Fruit fly (Drosophila melanogaster) whole organism, embryonic: ENCODE data around the gene CG43915.
A peak's percentile ranks its signal among the peaks of the same experiment; 100 is the strongest.

Experiments
- Asciz ChIP-seq: fragments of 200-800 bp; sonication (Bioruptor generic); optimal IDR thresholded peaks from 2 replicates; lab custom pipeline; 2017; ENCODE audit warnings: missing biosample characterization, mild to moderate bottlenecking, missing genetic modification characterization, missing genetic modification reagents
- Atf6 ChIP-seq: fragments of 200-800 bp; sonication (Bioruptor generic); IDR thresholded peaks from 2 replicates; pipeline ENCODE4 v1.3.6; 2022; ENCODE audit warnings: missing biosample characterization, missing genetic modification characterization
- CG10959 ChIP-seq: fragments of 200-800 bp; sonication (Bioruptor generic); IDR thresholded peaks from 2 replicates; pipeline ENCODE4 v1.3.6; 2022; ENCODE audit warnings: missing biosample characterization, missing genetic modification characterization
- CG11093 ChIP-seq: fragments of 200-800 bp; sonication (Bioruptor generic); IDR thresholded peaks from 3 replicates; pipeline ENCODE4 v1.3.6; 2022; ENCODE audit warnings: missing biosample characterization, missing genetic modification characterization
- CG11247 ChIP-seq: fragments of 200-800 bp; sonication (Bioruptor generic); IDR thresholded peaks from 2 replicates; pipeline ENCODE4 v1.3.6; 2022; ENCODE audit warnings: missing biosample characterization, missing genetic modification characterization
- CG11456 ChIP-seq: fragments of 200-800 bp; sonication (Bioruptor generic); IDR thresholded peaks from 3 replicates; pipeline ENCODE4 v1.3.6; 2022; ENCODE audit warnings: missing biosample characterization, missing genetic modification characterization
- CG13424 ChIP-seq: fragments of 200-800 bp; sonication (Bioruptor generic); optimal IDR thresholded peaks from 2 replicates; lab custom pipeline; 2019; ENCODE audit warnings: missing biosample characterization, mild to moderate bottlenecking, missing genetic modification characterization, moderate library complexity
- CG15601 ChIP-seq: fragments of 200-800 bp; sonication (Bioruptor generic); optimal IDR thresholded peaks from 3 replicates; lab custom pipeline; 2019; ENCODE audit warnings: missing biosample characterization, mild to moderate bottlenecking, missing genetic modification characterization, moderate library complexity
- CG1603 ChIP-seq: fragments of 200-800 bp; sonication (Bioruptor generic); optimal IDR thresholded peaks from 2 replicates; lab custom pipeline; 2019; ENCODE audit warnings: missing biosample characterization, mild to moderate bottlenecking, missing genetic modification characterization, moderate library complexity
- CG17359 ChIP-seq: fragments of 200-800 bp; sonication (Bioruptor generic); optimal IDR thresholded peaks from 3 replicates; lab custom pipeline; 2018; ENCODE audit warnings: missing biosample characterization, mild to moderate bottlenecking, missing genetic modification characterization, moderate library complexity
- CG17802 ChIP-seq: fragments of 200-800 bp; sonication (Bioruptor generic); optimal IDR thresholded peaks from 2 replicates; lab custom pipeline; 2018; ENCODE audit warnings: missing biosample characterization, mild to moderate bottlenecking, missing genetic modification characterization, moderate library complexity
- CG17829 ChIP-seq: fragments of 200-800 bp; optimal IDR thresholded peaks from 2 replicates; lab custom pipeline; 2019; ENCODE audit warnings: missing biosample characterization, mild to moderate bottlenecking, missing genetic modification characterization, moderate library complexity
- CG18262 ChIP-seq: fragments of 200-800 bp; optimal IDR thresholded peaks from 3 replicates; lab custom pipeline; 2019; ENCODE audit warnings: missing biosample characterization, mild to moderate bottlenecking, missing genetic modification characterization, moderate library complexity
- CG18599 ChIP-seq: fragments of 200-800 bp; sonication (Bioruptor generic); optimal IDR thresholded peaks from 3 replicates; lab custom pipeline; 2017; ENCODE audit warnings: missing biosample characterization, missing genetic modification characterization, mild to moderate bottlenecking, moderate library complexity, missing genetic modification reagents
- CG30403 ChIP-seq: fragments of 200-800 bp; sonication (Bioruptor generic); optimal IDR thresholded peaks from 3 replicates; lab custom pipeline; 2016; ENCODE audit warnings: missing biosample characterization, missing genetic modification characterization
- CG33557 ChIP-seq: fragments of 200-800 bp; sonication (Bioruptor generic); optimal IDR thresholded peaks from 2 replicates; lab custom pipeline; 2019; ENCODE audit warnings: missing biosample characterization, mild to moderate bottlenecking, missing genetic modification characterization, moderate library complexity
- CG4707 ChIP-seq: fragments of 200-800 bp; sonication (Bioruptor generic); optimal IDR thresholded peaks from 2 replicates; lab custom pipeline; 2018; ENCODE audit warnings: missing biosample characterization, mild to moderate bottlenecking, missing genetic modification characterization, moderate library complexity
- CG4854 ChIP-seq: fragments of 200-800 bp; sonication (Bioruptor generic); optimal IDR thresholded peaks from 2 replicates; lab custom pipeline; 2016; ENCODE audit warnings: missing biosample characterization, missing genetic modification characterization, inconsistent platforms
- CG7786 ChIP-seq: fragments of 200-800 bp; sonication (Bioruptor generic); optimal IDR thresholded peaks from 2 replicates; lab custom pipeline; 2016; ENCODE audit warnings: missing biosample characterization, missing genetic modification characterization
- CG8290 ChIP-seq, 3 experiments: fragments of 200-800 bp; sonication (Bioruptor generic); optimal IDR thresholded peaks; 2 replicates each; lab custom pipeline; 2016 to 2019; ENCODE audit warnings: missing biosample characterization in 3 of 3, missing genetic modification characterization in 3 of 3, mild to moderate bottlenecking in 2 of 3, moderate library complexity in 1 of 3
- CG8388 ChIP-seq: fragments of 200-800 bp; sonication (Bioruptor generic); optimal IDR thresholded peaks from 2 replicates; lab custom pipeline; 2019; ENCODE audit warnings: missing biosample characterization, mild to moderate bottlenecking, missing genetic modification characterization, moderate library complexity
- CG8944 ChIP-seq: fragments of 200-800 bp; sonication (Bioruptor generic); optimal IDR thresholded peaks from 3 replicates; lab custom pipeline; 2016; ENCODE audit warnings: missing biosample characterization, missing genetic modification characterization
- D19B ChIP-seq: fragments of 200-800 bp; sonication (Bioruptor generic); optimal IDR thresholded peaks from 2 replicates; lab custom pipeline; 2017; ENCODE audit warnings: missing biosample characterization, mild to moderate bottlenecking, missing genetic modification characterization
- Doc2 ChIP-seq: fragments of 200-800 bp; sonication (Bioruptor generic); IDR thresholded peaks from 2 replicates; pipeline ENCODE4 v1.3.6; 2022; ENCODE audit warnings: missing biosample characterization, missing genetic modification characterization
- HmgZ ChIP-seq: fragments of 200-800 bp; sonication (Bioruptor generic); optimal IDR thresholded peaks from 2 replicates; lab custom pipeline; 2018; ENCODE audit warnings: missing biosample characterization, mild to moderate bottlenecking, missing genetic modification characterization
- Max ChIP-seq: fragments of 200-800 bp; sonication (Bioruptor generic); optimal IDR thresholded peaks from 2 replicates; lab custom pipeline; 2016; ENCODE audit warnings: missing biosample characterization, mild to moderate bottlenecking, missing genetic modification characterization
- Meics ChIP-seq: fragments of 200-800 bp; sonication (Bioruptor generic); optimal IDR thresholded peaks from 2 replicates; lab custom pipeline; 2017; ENCODE audit warnings: missing biosample characterization, mild to moderate bottlenecking, missing genetic modification characterization
- Nf-YA ChIP-seq: fragments of 200-800 bp; sonication (Bioruptor generic); IDR thresholded peaks from 2 replicates; pipeline ENCODE4 v1.3.6; 2022; ENCODE audit warnings: missing biosample characterization, missing genetic modification characterization
- Oaz ChIP-seq: fragments of 200-800 bp; sonication (Bioruptor generic); IDR thresholded peaks from 2 replicates; pipeline ENCODE4 v1.3.6; 2022; ENCODE audit warnings: missing biosample characterization, missing genetic modification characterization
- Rfx ChIP-seq: fragments of 200-800 bp; sonication (Bioruptor generic); IDR thresholded peaks from 2 replicates; pipeline ENCODE4 v1.3.6; 2022; ENCODE audit warnings: missing biosample characterization, missing genetic modification characterization
- Xrp1 ChIP-seq: fragments of 200-800 bp; sonication (Bioruptor generic); IDR thresholded peaks from 2 replicates; pipeline ENCODE4 v1.3.6; 2022; ENCODE audit warnings: missing biosample characterization, missing genetic modification characterization
- abd-A ChIP-seq: fragments of 200-800 bp; sonication (Bioruptor generic); optimal IDR thresholded peaks from 3 replicates; lab custom pipeline; 2019; ENCODE audit warnings: missing biosample characterization, mild to moderate bottlenecking, missing genetic modification characterization, moderate library complexity
- ato ChIP-seq: fragments of 200-800 bp; sonication (Bioruptor generic); IDR thresholded peaks from 2 replicates; pipeline ENCODE4 v1.3.6; 2022; ENCODE audit warnings: missing biosample characterization, missing genetic modification characterization; ENCODE audit not compliant: partially characterized antibody
- chm ChIP-seq: fragments of 200-800 bp; sonication (Bioruptor generic); IDR thresholded peaks from 2 replicates; pipeline ENCODE4 v1.3.6; 2022; ENCODE audit warnings: missing biosample characterization, missing genetic modification characterization
- crc ChIP-seq: fragments of 200-800 bp; sonication (Bioruptor generic); optimal IDR thresholded peaks from 2 replicates; lab custom pipeline; 2016; ENCODE audit warnings: missing biosample characterization, missing genetic modification characterization
- cwo ChIP-seq: fragments of 200-800 bp; sonication (Bioruptor generic); optimal IDR thresholded peaks from 3 replicates; lab custom pipeline; 2017; ENCODE audit warnings: missing biosample characterization, missing genetic modification characterization, mild to moderate bottlenecking, moderate library complexity, missing genetic modification reagents
- dm ChIP-seq: fragments of 200-800 bp; sonication (Bioruptor generic); optimal IDR thresholded peaks from 3 replicates; lab custom pipeline; 2016; ENCODE audit warnings: missing biosample characterization, missing genetic modification characterization
- dmrt11E ChIP-seq: fragments of 200-800 bp; sonication (Bioruptor generic); optimal IDR thresholded peaks from 3 replicates; lab custom pipeline; 2018; ENCODE audit warnings: missing biosample characterization, mild to moderate bottlenecking, missing genetic modification characterization, moderate library complexity
- esg ChIP-seq: fragments of 200-800 bp; sonication (Bioruptor generic); conservative IDR thresholded peaks from 2 replicates; pipeline ENCODE4 v1.3.6; 2022; ENCODE audit warnings: missing biosample characterization, missing genetic modification characterization
- exex ChIP-seq: fragments of 200-800 bp; sonication (Bioruptor generic); optimal IDR thresholded peaks from 4 replicates; lab custom pipeline; 2018; ENCODE audit warnings: missing biosample characterization, mild to moderate bottlenecking, missing genetic modification characterization, moderate library complexity
- gfzf ChIP-seq: fragments of 200-800 bp; sonication (Bioruptor generic); optimal IDR thresholded peaks from 2 replicates; lab custom pipeline; 2016; ENCODE audit warnings: missing biosample characterization, mild to moderate bottlenecking, missing genetic modification characterization, moderate library complexity
- jigr1 ChIP-seq: fragments of 200-800 bp; sonication (Bioruptor generic); IDR thresholded peaks from 3 replicates; pipeline ENCODE4 v1.3.6; 2022; ENCODE audit warnings: missing biosample characterization, missing genetic modification characterization
- lab ChIP-seq: fragments of 200-800 bp; sonication (Bioruptor generic); optimal IDR thresholded peaks from 3 replicates; lab custom pipeline; 2017; ENCODE audit warnings: missing biosample characterization, missing genetic modification characterization, mild to moderate bottlenecking, moderate library complexity, missing genetic modification reagents
- p53 ChIP-seq: fragments of 200-800 bp; sonication (Bioruptor generic); optimal IDR thresholded peaks from 2 replicates; lab custom pipeline; 2016; ENCODE audit warnings: missing biosample characterization, missing genetic modification characterization
- repo ChIP-seq: fragments of 200-800 bp; sonication (Bioruptor generic); optimal IDR thresholded peaks from 2 replicates; lab custom pipeline; 2016; ENCODE audit warnings: missing biosample characterization, missing genetic modification characterization
- salm ChIP-seq: fragments of 200-800 bp; sonication (Bioruptor generic); optimal IDR thresholded peaks from 2 replicates; lab custom pipeline; 2018; ENCODE audit warnings: missing biosample characterization, mild to moderate bottlenecking, missing genetic modification characterization
- schlank ChIP-seq: fragments of 200-800 bp; sonication (Bioruptor generic); optimal IDR thresholded peaks from 2 replicates; lab custom pipeline; 2018; ENCODE audit warnings: missing biosample characterization, mild to moderate bottlenecking, missing genetic modification characterization
- scrt ChIP-seq: fragments of 200-800 bp; sonication (Bioruptor generic); optimal IDR thresholded peaks from 2 replicates; lab custom pipeline; 2018; ENCODE audit warnings: missing biosample characterization, mild to moderate bottlenecking, missing genetic modification characterization, moderate library complexity
- so ChIP-seq: fragments of 200-800 bp; sonication (Bioruptor generic); IDR thresholded peaks from 3 replicates; pipeline ENCODE4 v1.3.6; 2022; ENCODE audit warnings: missing biosample characterization, missing genetic modification characterization
- sob ChIP-seq: fragments of 200-800 bp; sonication (Bioruptor generic); IDR thresholded peaks from 2 replicates; pipeline ENCODE4 v1.3.6; 2022; ENCODE audit warnings: missing biosample characterization, missing genetic modification characterization
- sqz ChIP-seq: fragments of 200-800 bp; sonication (Bioruptor generic); optimal IDR thresholded peaks from 3 replicates; lab custom pipeline; 2018; ENCODE audit warnings: missing biosample characterization, mild to moderate bottlenecking, missing genetic modification characterization

CG43915 gene

dm6 chr3L:3925487-3925886 lies 47.2 kb upstream of the CG43915 start (continued):
- TF ChIP-seq Max (GFP tag; lab: Kevin White, UChicago) (no peak), exex (tag; lab: Kevin White, UChicago) (peak; percentile 76), CG8388 (GFP tag; lab: Kevin White, UChicago) (no peak), sob (GFP tag; lab: Robert Waterston, UW) (0 out of 2 replicates have a peak, but pooled peaks have one; percentile 9), lab (GFP tag; lab: Kevin White, UChicago) (peak; percentile 41), CG17829 (no peak), Nf-YA (GFP tag; lab: Robert Waterston, UW) (no peak), Rfx (GFP tag; lab: Robert Waterston, UW) (peak; percentile 36; the same call in 1 of the 2 replicates), CG13424 (tag; lab: Kevin White, UChicago) (no peak), Asciz (GFP tag; lab: Kevin White, UChicago) (no peak), CG11247 (no peak), abd-A (tag; lab: Kevin White, UChicago) (peak; percentile 29), repo (no peak), CG18599 (GFP tag; lab: Kevin White, UChicago) (peak; percentile 17), HmgZ (tag; lab: Kevin White, UChicago) (peak; percentile 37), sqz (GFP tag; lab: Kevin White, UChicago) (no peak), Doc2 (GFP tag; lab: Robert Waterston, UW) (no peak), CG4854 (GFP tag; lab: Kevin White, UChicago) (no peak), CG11093 (GFP tag; lab: Robert Waterston, UW) (no peak), dm (GFP tag; lab: Kevin White, UChicago) (no peak), scrt (GFP tag; lab: Kevin White, UChicago) (no peak), Xrp1 (no peak), CG18262 (tag; lab: Kevin White, UChicago) (no peak), esg (GFP tag; lab: Robert Waterston, UW) (no peak), so (no peak), D19B (GFP tag; lab: Kevin White, UChicago) (no peak), crc (no peak), CG1603 (no peak), CG7786 (GFP tag; lab: Kevin White, UChicago) (no peak), Atf6 (peak; percentile 42; the same call in 1 of the 2 replicates), CG11456 (GFP tag; lab: Robert Waterston, UW) (no peak), dmrt11E (tag; lab: Kevin White, UChicago) (no peak), chm (no peak), jigr1 (GFP tag; lab: Robert Waterston, UW) (no peak), Oaz (GFP tag; lab: Robert Waterston, UW) (no peak), gfzf (GFP tag; lab: Kevin White, UChicago) (no peak), CG8290 (GFP tag; optimal IDR thresholded peaks at IDR 0.05; lab: Kevin White, UChicago) (no peak), CG8290 (tag; optimal IDR thresholded peaks at IDR 0.05; lab: Kevin White, UChicago) (peak in 1 of 2 experiments; percentile 45), Meics (GFP tag; lab: Kevin White, UChicago) (no peak), salm (no peak), CG8944 (GFP tag; lab: Kevin White, UChicago) (no peak), CG15601 (tag; lab: Kevin White, UChicago) (no peak), CG4707 (no peak), CG30403 (GFP tag; lab: Kevin White, UChicago) (no peak), cwo (GFP tag; lab: Kevin White, UChicago) (peak; percentile 71), p53 (no peak), CG17359 (tag; lab: Kevin White, UChicago) (no peak), CG33557 (GFP tag; lab: Kevin White, UChicago) (no peak), schlank (tag; lab: Kevin White, UChicago) (peak; percentile 17), CG10959 (GFP tag; lab: Robert Waterston, UW) (no peak), ato (GFP tag; lab: Robert Waterston, UW) (no peak), CG17802 (no peak)
